Worm (Caenorhabditis elegans) whole organism, L4 larva: ENCODE measurements around the gene srab-25.

ENCODE experiments used
- D1046.2 ChIP-seq: fragments of 200-800 bp; sonication (Bioruptor generic); IDR thresholded peaks from 2 replicates; pipeline ENCODE4 v1.3.6; 2022; ENCODE audit warnings: missing genetic modification characterization, missing compliant biosample characterization
- F10B5.3 ChIP-seq: sonication (generic microtip); optimal IDR thresholded peaks from 2 replicates; lab custom pipeline; 2016; ENCODE audit warnings: mild to moderate bottlenecking, missing genetic modification characterization, missing compliant biosample characterization
- Y105C5A.15 ChIP-seq: fragments of 200-800 bp; sonication (Bioruptor generic); IDR thresholded peaks from 2 replicates; pipeline ENCODE4 v1.3.6; 2022; ENCODE audit warnings: missing genetic modification characterization, missing compliant biosample characterization
- Y48G9A.11 ChIP-seq: fragments of 200-800 bp; sonication (Bioruptor generic); IDR thresholded peaks from 2 replicates; pipeline ENCODE4 v1.3.6; 2022; ENCODE audit warnings: missing genetic modification reagents, missing genetic modification characterization, missing compliant biosample characterization
- Y75B8A.6 ChIP-seq: fragments of 200-800 bp; sonication (Bioruptor generic); IDR thresholded peaks from 2 replicates; pipeline ENCODE4 v1.3.6; 2022; ENCODE audit warnings: missing genetic modification reagents, missing genetic modification characterization, missing compliant biosample characterization
- ama-1 ChIP-seq: fragments of 150-350 bp; optimal IDR thresholded peaks from 2 replicates; lab custom pipeline; 2014; ENCODE audit warnings: inconsistent platforms, mixed read lengths
- ceh-32 ChIP-seq: sonication (generic microtip); optimal IDR thresholded peaks from 2 replicates; lab custom pipeline; 2016; ENCODE audit warnings: mild to moderate bottlenecking, missing genetic modification characterization, missing compliant biosample characterization; ENCODE audit not compliant: poor library complexity
- ceh-44 ChIP-seq: fragments of 200-800 bp; sonication (Bioruptor generic); IDR thresholded peaks from 2 replicates; pipeline ENCODE4 v1.3.6; 2022; ENCODE audit warnings: missing genetic modification reagents, missing genetic modification characterization, missing compliant biosample characterization
- ceh-82 ChIP-seq: sonication (generic microtip); optimal IDR thresholded peaks from 2 replicates; lab custom pipeline; 2017; ENCODE audit warnings: missing biosample characterization, missing genetic modification characterization
- ces-1 ChIP-seq: fragments of 150-350 bp; sonication (generic microtip); optimal IDR thresholded peaks from 4 replicates; lab custom pipeline; 2014; ENCODE audit warnings: missing biosample characterization, missing genetic modification reagents, missing genetic modification characterization
- cey-2 ChIP-seq: sonication (generic microtip); optimal IDR thresholded peaks from 3 replicates; lab custom pipeline; 2017; ENCODE audit warnings: missing genetic modification characterization, mild to moderate bottlenecking, missing compliant biosample characterization, antibody characterized with exemption, borderline replicate concordance; ENCODE audit not compliant: insufficient read depth
- daf-12 ChIP-seq: fragments of 150-350 bp; optimal IDR thresholded peaks from 2 replicates; lab custom pipeline; 2014; ENCODE audit warnings: missing biosample characterization, missing genetic modification reagents, missing genetic modification characterization
- daf-19 ChIP-seq: fragments of 200-800 bp; sonication (Bioruptor generic); conservative IDR thresholded peaks from 2 replicates; pipeline ENCODE4 v1.3.6; 2022; ENCODE audit warnings: missing genetic modification characterization, missing compliant biosample characterization
- dmd-6 ChIP-seq: fragments of 200-800 bp; sonication (Bioruptor generic); IDR thresholded peaks from 2 replicates; pipeline ENCODE4 v1.3.6; 2022; ENCODE audit warnings: missing genetic modification reagents, missing genetic modification characterization, missing compliant biosample characterization
- dmd-8 ChIP-seq: fragments of 200-800 bp; sonication (Bioruptor generic); IDR thresholded peaks from 2 replicates; pipeline ENCODE4 v1.3.6; 2022; ENCODE audit warnings: missing genetic modification characterization, missing compliant biosample characterization
- dpl-1 ChIP-seq: fragments of 150-350 bp; optimal IDR thresholded peaks from 2 replicates; lab custom pipeline; 2014; ENCODE audit warnings: missing biosample characterization, missing genetic modification reagents, missing genetic modification characterization
- fos-1 ChIP-seq: fragments of 150-350 bp; optimal IDR thresholded peaks from 2 replicates; lab custom pipeline; 2014; ENCODE audit warnings: missing biosample characterization, missing genetic modification characterization
- hlh-11 ChIP-seq: fragments of 200-800 bp; sonication (Bioruptor generic); optimal IDR thresholded peaks from 2 replicates; lab custom pipeline; 2018; ENCODE audit warnings: mild to moderate bottlenecking, missing genetic modification characterization, missing compliant biosample characterization
- lin-13 ChIP-seq: fragments of 150-350 bp; optimal IDR thresholded peaks from 2 replicates; lab custom pipeline; 2014; ENCODE audit warnings: missing biosample characterization, missing genetic modification reagents, missing genetic modification characterization
- lsy-2 ChIP-seq, 2 experiments: fragments of 150-350 bp in 1 of 2; sonication (generic microtip) in 1 of 2; optimal IDR thresholded peaks; 2 replicates each; lab custom pipeline; 2014 to 2017; ENCODE audit warnings: missing biosample characterization in 2 of 2, missing genetic modification characterization in 2 of 2
- nhr-102 ChIP-seq: sonication (generic microtip); optimal IDR thresholded peaks from 2 replicates; lab custom pipeline; 2016; ENCODE audit warnings: mild to moderate bottlenecking, missing genetic modification characterization, moderate library complexity, missing compliant biosample characterization
- nhr-111 ChIP-seq: fragments of 200-800 bp; sonication (Bioruptor generic); optimal IDR thresholded peaks from 2 replicates; lab custom pipeline; 2018; ENCODE audit warnings: mild to moderate bottlenecking, missing genetic modification characterization, missing compliant biosample characterization
- nhr-28 ChIP-seq: fragments of 150-350 bp; optimal IDR thresholded peaks from 2 replicates; lab custom pipeline; 2014; ENCODE audit warnings: missing biosample characterization, missing genetic modification characterization
- nhr-41 ChIP-seq: fragments of 200-800 bp; sonication (Bioruptor generic); IDR thresholded peaks from 2 replicates; pipeline ENCODE4 v1.3.6; 2022; ENCODE audit warnings: missing genetic modification reagents, missing genetic modification characterization, missing compliant biosample characterization
- pqm-1 ChIP-seq: sonication (generic microtip); optimal IDR thresholded peaks from 2 replicates; lab custom pipeline; 2017; ENCODE audit warnings: missing biosample characterization, missing genetic modification characterization
- set-16 ChIP-seq: fragments of 200-800 bp; sonication (Bioruptor generic); IDR thresholded peaks from 2 replicates; pipeline ENCODE4 v1.3.6; 2022; ENCODE audit warnings: missing genetic modification reagents, missing genetic modification characterization, missing compliant biosample characterization
- skn-1 ChIP-seq: fragments of 150-350 bp; optimal IDR thresholded peaks from 2 replicates; lab custom pipeline; 2014; ENCODE audit warnings: missing biosample characterization, missing genetic modification characterization
- tag-97 ChIP-seq: fragments of 200-800 bp; sonication (Bioruptor generic); IDR thresholded peaks from 2 replicates; pipeline ENCODE4 v1.3.6; 2022; ENCODE audit warnings: missing genetic modification characterization, missing compliant biosample characterization
- tra-1 ChIP-seq: fragments of 200-800 bp; sonication (Bioruptor generic); IDR thresholded peaks from 2 replicates; pipeline ENCODE4 v1.3.6; 2022; ENCODE audit warnings: missing genetic modification reagents, missing genetic modification characterization, missing compliant biosample characterization
- unc-130 ChIP-seq: sonication (generic microtip); optimal IDR thresholded peaks from 2 replicates; lab custom pipeline; 2016; ENCODE audit warnings: missing genetic modification reagents, missing genetic modification characterization, missing compliant biosample characterization
- unc-62 ChIP-seq, 3 experiments: fragments of 150-350 bp in 1 of 3; sonication (generic microtip); optimal IDR thresholded peaks in 2 of 3; peaks in 1 of 3; 1 replicate in 1 of 3; 2 replicates in 2 of 3; lab custom pipeline; 2014 to 2017; ENCODE audit warnings: missing biosample characterization in 3 of 3, missing genetic modification characterization in 3 of 3, missing genetic modification reagents in 3 of 3, missing genotype in 1 of 3

Gene srab-25

ce11 chrV:1731918-1732317, 9.1 kb downstream of the srab-25 start, which contains the start of gene gst-21:
TSS of gene gst-21 (minus strand) at chrV:1732018.
- TF ChIP-seq nhr-28 (tag; lab: Kevin White, UChicago) (peak; percentile 65), unc-62 (GFP tag; optimal IDR thresholded peaks at IDR 0.05 in 1 of 2; lab: Kevin White, UChicago) (peak in 1 of 2 experiments; percentile 15), unc-62 (tag; optimal IDR thresholded peaks at IDR 0.05; lab: Kevin White, UChicago) (no peak), ceh-32 (tag; lab: Kevin White, UChicago) (no peak)
- TF ChIP-seq, all 104 proteins: peak for 2

ce11 chrV:1725353-1725752, 15.6 kb downstream of the srab-25 start, which contains the start of gene sri-27:
TSS of gene sri-27 (plus strand) at chrV:1725653.
- TF ChIP-seq unc-130 (GFP tag; lab: Kevin White, UChicago) (no peak), D1046.2 (no peak), set-16 (no peak), skn-1 (tag; lab: Kevin White, UChicago) (no peak), F10B5.3 (tag; lab: Kevin White, UChicago) (no peak), tra-1 (GFP tag; lab: Robert Waterston, UW) (no peak), ceh-82 (tag; lab: Kevin White, UChicago) (no peak), lsy-2 (tag; optimal IDR thresholded peaks at IDR 0.05; lab: Kevin White, UChicago) (no peak), tag-97 (GFP tag; lab: Robert Waterston, UW) (no peak), cey-2 (no peak), nhr-28 (tag; lab: Kevin White, UChicago) (no peak), nhr-111 (GFP tag; lab: Kevin White, UChicago) (no peak), Y75B8A.6 (GFP tag; lab: Robert Waterston, UW) (no peak)

- TF ChIP-seq dmd-8 (GFP tag; lab: Robert Waterston, UW), result no peak
- TF ChIP-seq nhr-28 (tag; lab: Kevin White, UChicago), result no peak
- no peak for TF ChIP-seq ama-1 (lab: Kevin White, UChicago)
Measured at ce11 chrV:1721966-1722365, 19.0 kb downstream of the srab-25 start, which contains the start of gene srw-101. TSS of gene srw-101 (plus strand) at chrV:1722266.

DNA sequence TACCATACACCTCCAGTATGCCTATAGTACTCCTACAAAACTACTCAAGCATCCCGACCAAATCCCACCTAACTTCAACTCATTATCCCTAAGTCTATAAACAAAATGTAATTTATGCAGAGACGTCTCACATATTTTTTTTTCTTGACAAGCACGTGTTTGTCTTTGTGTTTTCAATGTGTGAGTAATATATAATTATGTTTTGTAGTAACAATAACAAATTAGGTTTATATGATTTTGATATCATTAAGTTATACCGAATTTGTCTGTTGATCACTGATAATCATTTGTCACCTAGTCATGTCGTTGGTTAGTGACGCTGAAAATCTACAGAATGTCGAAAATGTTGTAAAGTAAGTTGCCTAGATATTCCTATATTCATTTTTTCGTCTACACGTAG, 21.0 kb downstream of the srab-25 start, which contains the start of gene srw-102:
Gene srw-102, plus strand, starts transcription at position 301 of the 400 bp plus-strand sequence.
- TF ChIP-seq daf-19 (GFP tag; lab: Robert Waterston, UW) (no peak), ceh-44 (GFP tag; lab: Robert Waterston, UW) (no peak), dmd-6 (GFP tag; lab: Robert Waterston, UW) (no peak), ceh-82 (tag; lab: Kevin White, UChicago) (no peak), unc-130 (GFP tag; lab: Kevin White, UChicago) (no peak), daf-12 (no peak), Y105C5A.15 (GFP tag; lab: Robert Waterston, UW) (no peak), lin-13 (GFP tag; lab: Kevin White, UChicago) (no peak), fos-1 (tag; lab: Kevin White, UChicago) (no peak), nhr-41 (GFP tag; lab: Robert Waterston, UW) (no peak), Y48G9A.11 (GFP tag; lab: Robert Waterston, UW) (no peak), ces-1 (GFP tag; lab: Kevin White, UChicago) (no peak), dpl-1 (GFP tag; lab: Kevin White, UChicago) (no peak), pqm-1 (no peak), Y75B8A.6 (GFP tag; lab: Robert Waterston, UW) (no peak), hlh-11 (tag; lab: Kevin White, UChicago) (no peak)

ce11 chrV:1718232-1718631, 22.7 kb downstream of the srab-25 start:
- TF ChIP-seq nhr-102 (tag; lab: Kevin White, UChicago), result no peak
- peak; percentile 5 for TF ChIP-seq ces-1 (GFP tag; lab: Kevin White, UChicago)
- no peak for TF ChIP-seq lsy-2 (tag; optimal IDR thresholded peaks at IDR 0.05; lab: Kevin White, UChicago)
